Fruit fly (Drosophila melanogaster) whole organism, wandering third instar larva: ENCODE results near the gene Nuf2.

Experiments used
- Myc ChIP-seq: fragments of >200 bp; optimal IDR thresholded peaks from 2 replicates; lab custom pipeline; 2017
- br ChIP-seq: fragments of 200-800 bp; sonication (Bioruptor generic); optimal IDR thresholded peaks from 2 replicates; lab custom pipeline; 2016; ENCODE audit warnings: missing biosample characterization, missing genetic modification characterization

DNA sequence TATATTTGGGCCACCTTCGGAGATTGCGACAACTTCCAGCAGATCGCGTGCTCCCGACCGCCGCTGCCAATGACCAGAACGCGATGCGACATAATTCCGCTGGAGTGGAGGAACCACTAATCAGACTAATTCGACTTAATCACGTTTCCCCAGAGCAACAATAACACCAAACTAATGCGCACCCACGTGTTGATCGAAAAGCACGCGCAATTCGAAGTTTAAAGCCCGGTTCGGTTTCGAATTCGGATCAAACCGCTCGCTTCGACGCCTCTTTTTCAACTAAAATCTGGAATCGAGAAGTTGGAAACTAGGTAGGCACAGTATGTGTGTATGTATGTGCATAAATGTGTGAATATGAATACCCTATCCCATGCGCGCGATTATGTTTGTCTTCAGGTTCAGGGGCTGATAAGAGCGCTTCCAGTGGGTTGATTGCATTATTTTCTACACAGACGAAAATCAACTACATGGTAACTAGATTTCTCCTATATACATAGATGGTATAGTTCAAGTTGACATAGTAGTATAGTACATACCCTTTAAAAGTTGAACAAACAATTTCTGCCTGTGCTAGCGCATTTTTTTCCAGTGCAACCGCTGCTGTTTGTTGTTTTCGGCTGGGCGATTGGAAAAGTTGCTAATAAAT lies 41.9 kb downstream of the Nuf2 start, which contains the start of gene Gart:
- TF ChIP-seq Myc (lab: Kevin White, UChicago) (no peak), br (peak; percentile 92)
